Worm (Caenorhabditis elegans): Measurements from ENCODE around the gene C27B7.6.

The C27B7.6 gene

ce11 chrIV:8924126-8924525, 18.0 kb upstream of the C27B7.6 start:
- TF ChIP-seq ceh-28 (tag; optimal IDR thresholded peaks at IDR 0.05) (no peak), nhr-11 (tag; optimal IDR thresholded peaks at IDR 0.05) (no peak), nhr-237 (tag; optimal IDR thresholded peaks at IDR 0.05) (no peak), nhr-77 (tag; optimal IDR thresholded peaks at IDR 0.05) (no peak), nhr-28 (tag; optimal IDR thresholded peaks at IDR 0.05) (no peak), R02D3.7 (tag; optimal IDR thresholded peaks at IDR 0.05) (no peak), pha-4 (tag; optimal IDR thresholded peaks at IDR 0.05) (no peak), lsy-12 (tag; optimal IDR thresholded peaks at IDR 0.05) (no peak), nhr-43 (tag; optimal IDR thresholded peaks at IDR 0.05; ENCODE audit: poor library complexity, severe bottlenecking) (no peak), ztf-11 (tag; optimal IDR thresholded peaks at IDR 0.05) (no peak), unc-39 (tag; optimal IDR thresholded peaks at IDR 0.05) (no peak), hmg-11 (tag; optimal IDR thresholded peaks at IDR 0.05) (no peak), jun-1 (tag; optimal IDR thresholded peaks at IDR 0.05) (no peak), egl-5 (tag; optimal IDR thresholded peaks at IDR 0.05) (no peak), nhr-23 (tag; optimal IDR thresholded peaks at IDR 0.05) (no peak), ceh-16 (tag; optimal IDR thresholded peaks at IDR 0.05) (no peak), fkh-2 (tag; optimal IDR thresholded peaks at IDR 0.05) (no peak), egl-27 (tag; optimal IDR thresholded peaks at IDR 0.05) (no peak)

ce11 chrIV:8923381-8923780, 17.2 kb upstream of the C27B7.6 start:
- TF ChIP-seq nhr-23 (tag; optimal IDR thresholded peaks at IDR 0.05), result no peak
- TF ChIP-seq nhr-25 (tag; optimal IDR thresholded peaks at IDR 0.05), result no peak
- no peak for TF ChIP-seq nhr-43 (tag; optimal IDR thresholded peaks at IDR 0.05; ENCODE audit: poor library complexity, severe bottlenecking)
- no peak for TF ChIP-seq pqm-1 (tag; optimal IDR thresholded peaks at IDR 0.05)
- no peak for TF ChIP-seq fkh-2 (tag; optimal IDR thresholded peaks at IDR 0.05)
- TF ChIP-seq hmg-11 (tag; optimal IDR thresholded peaks at IDR 0.05), result no peak
- no peak for TF ChIP-seq ceh-16 (tag; optimal IDR thresholded peaks at IDR 0.05)
- TF ChIP-seq nfya-1 (tag; optimal IDR thresholded peaks at IDR 0.05; ENCODE audit: insufficient read depth), result no peak

- TF ChIP-seq nhr-25 (tag; optimal IDR thresholded peaks at IDR 0.05) (peak; percentile 90), lin-39 (tag; optimal IDR thresholded peaks at IDR 0.05) (no peak), nhr-23 (tag; optimal IDR thresholded peaks at IDR 0.05) (peak; percentile 53), ceh-28 (tag; optimal IDR thresholded peaks at IDR 0.05) (peak; percentile 68), lin-15B (tag; optimal IDR thresholded peaks at IDR 0.05) (peak; percentile 49), elt-2 (tag; optimal IDR thresholded peaks at IDR 0.05) (peak; percentile 35), pha-4 (tag; optimal IDR thresholded peaks at IDR 0.05) (peak; percentile 42), nhr-43 (tag; optimal IDR thresholded peaks at IDR 0.05; ENCODE audit: poor library complexity, severe bottlenecking) (peak; percentile 19), ceh-82 (tag; optimal IDR thresholded peaks at IDR 0.05) (no peak), ama-1 (optimal IDR thresholded peaks at IDR 0.05) (no peak), nfya-1 (tag; optimal IDR thresholded peaks at IDR 0.05; ENCODE audit: insufficient read depth) (peak; percentile 20), hmg-11 (tag; optimal IDR thresholded peaks at IDR 0.05) (peak; percentile 37), snpc-4 (tag; optimal IDR thresholded peaks at IDR 0.05) (peak; percentile 20)
Observed at ce11 chrIV:8921956-8922355, 15.8 kb upstream of the C27B7.6 start, which contains the start of gene D1046.16. Gene D1046.16 (plus strand): TSS chrIV:8922150.

- TF ChIP-seq fos-1 (tag; optimal IDR thresholded peaks at IDR 0.05), result no peak
- peak; percentile 72 for TF ChIP-seq egl-5 (tag; optimal IDR thresholded peaks at IDR 0.05)
Observed at ce11 chrIV:8921166-8921565, 15.0 kb upstream of the C27B7.6 start.

- TF ChIP-seq nhr-12 (tag; optimal IDR thresholded peaks at IDR 0.05) (no peak), hmg-11 (tag; optimal IDR thresholded peaks at IDR 0.05) (peak; percentile 41), nhr-43 (tag; optimal IDR thresholded peaks at IDR 0.05; ENCODE audit: poor library complexity, severe bottlenecking) (peak; percentile 1), R02D3.7 (tag; optimal IDR thresholded peaks at IDR 0.05) (no peak), egl-27 (tag; optimal IDR thresholded peaks at IDR 0.05) (no peak), nhr-23 (tag; optimal IDR thresholded peaks at IDR 0.05) (peak; percentile 40), nfya-1 (tag; optimal IDR thresholded peaks at IDR 0.05; ENCODE audit: insufficient read depth) (peak; percentile 23), snpc-4 (tag; optimal IDR thresholded peaks at IDR 0.05) (no peak), lsy-12 (tag; optimal IDR thresholded peaks at IDR 0.05) (no peak), nhr-25 (tag; optimal IDR thresholded peaks at IDR 0.05) (no peak), eor-1 (tag; optimal IDR thresholded peaks at IDR 0.05) (no peak), jun-1 (tag; optimal IDR thresholded peaks at IDR 0.05) (no peak), elt-1 (tag; optimal IDR thresholded peaks at IDR 0.05) (no peak), fkh-10 (GFP tag; optimal IDR thresholded peaks at IDR 0.05) (no peak), lin-39 (tag; optimal IDR thresholded peaks at IDR 0.05) (peak; percentile 6), daf-12 (tag; optimal IDR thresholded peaks at IDR 0.05) (no peak), elt-3 (tag; optimal IDR thresholded peaks at IDR 0.05) (peak in 1 of 3 experiments; percentile 56)
Observed at ce11 chrIV:8920284-8920806, 14.2 kb upstream of the C27B7.6 start.
